Fruit fly (Drosophila melanogaster) whole organism, embryonic: Measurements from ENCODE around the gene CG7878.

Source experiments
- Asciz ChIP-seq: fragments of 200-800 bp; sonication (Bioruptor generic); optimal IDR thresholded peaks from 2 replicates; lab custom pipeline; 2017; ENCODE audit warnings: missing biosample characterization, mild to moderate bottlenecking, missing genetic modification characterization, missing genetic modification reagents
- BEAF-32 ChIP-seq: fragments of 200-800 bp; sonication (Bioruptor generic); optimal IDR thresholded peaks from 3 replicates; lab custom pipeline; 2017; ENCODE audit warnings: missing biosample characterization, missing genetic modification characterization, mild to moderate bottlenecking, moderate library complexity, missing genetic modification reagents
- CG12219 ChIP-seq: fragments of 200-800 bp; sonication (Bioruptor generic); optimal IDR thresholded peaks from 3 replicates; lab custom pipeline; 2018; ENCODE audit warnings: missing biosample characterization, mild to moderate bottlenecking, missing genetic modification characterization
- CG12942 ChIP-seq: fragments of 200-800 bp; sonication (Bioruptor generic); optimal IDR thresholded peaks from 3 replicates; lab custom pipeline; 2016; ENCODE audit warnings: missing biosample characterization, missing genetic modification characterization
- CG13296 ChIP-seq: fragments of 200-800 bp; sonication (Bioruptor generic); optimal IDR thresholded peaks from 3 replicates; lab custom pipeline; 2018; ENCODE audit warnings: missing biosample characterization, mild to moderate bottlenecking, missing genetic modification characterization
- CG13624 ChIP-seq: fragments of 200-800 bp; sonication (Bioruptor generic); optimal IDR thresholded peaks from 2 replicates; lab custom pipeline; 2016; ENCODE audit warnings: missing biosample characterization, missing genetic modification characterization
- CG14860 ChIP-seq: fragments of 200-800 bp; sonication (Bioruptor generic); IDR thresholded peaks from 3 replicates; pipeline ENCODE4 v1.3.6; 2022; ENCODE audit warnings: missing biosample characterization, missing genetic modification characterization; ENCODE audit not compliant: partially characterized antibody
- CG16863 ChIP-seq: fragments of 200-800 bp; sonication (Bioruptor generic); optimal IDR thresholded peaks from 3 replicates; lab custom pipeline; 2016; ENCODE audit warnings: missing biosample characterization, missing genetic modification characterization
- CG17359 ChIP-seq: fragments of 200-800 bp; sonication (Bioruptor generic); optimal IDR thresholded peaks from 3 replicates; lab custom pipeline; 2018; ENCODE audit warnings: missing biosample characterization, mild to moderate bottlenecking, missing genetic modification characterization, moderate library complexity
- CG17385 ChIP-seq: fragments of 200-800 bp; sonication (Bioruptor generic); optimal IDR thresholded peaks from 3 replicates; lab custom pipeline; 2018; ENCODE audit warnings: missing biosample characterization, mild to moderate bottlenecking, missing genetic modification characterization
- CG18262 ChIP-seq: fragments of 200-800 bp; optimal IDR thresholded peaks from 3 replicates; lab custom pipeline; 2019; ENCODE audit warnings: missing biosample characterization, mild to moderate bottlenecking, missing genetic modification characterization, moderate library complexity
- CG3838 ChIP-seq: fragments of 200-800 bp; sonication (Bioruptor generic); optimal IDR thresholded peaks from 3 replicates; lab custom pipeline; 2016; ENCODE audit warnings: missing biosample characterization, missing genetic modification characterization
- CG43689 ChIP-seq: fragments of 200-800 bp; sonication (Bioruptor generic); IDR thresholded peaks from 2 replicates; pipeline ENCODE4 v1.3.6; 2022; ENCODE audit warnings: missing biosample characterization, missing genetic modification characterization
- CG4404 ChIP-seq: fragments of 200-800 bp; sonication (Bioruptor generic); IDR thresholded peaks from 2 replicates; pipeline ENCODE4 v1.3.6; 2022; ENCODE audit warnings: missing biosample characterization, missing genetic modification characterization
- CG4617 ChIP-seq: fragments of 200-800 bp; sonication (Bioruptor generic); optimal IDR thresholded peaks from 3 replicates; lab custom pipeline; 2016; ENCODE audit warnings: missing biosample characterization, missing genetic modification characterization, borderline replicate concordance
- CG8089 ChIP-seq: fragments of 200-800 bp; sonication (Bioruptor generic); optimal IDR thresholded peaks from 3 replicates; lab custom pipeline; 2016; ENCODE audit warnings: missing biosample characterization, missing genetic modification characterization
- CG8478 ChIP-seq: fragments of >200 bp; optimal IDR thresholded peaks from 2 replicates; lab custom pipeline; 2018
- CG9876 ChIP-seq: fragments of 200-800 bp; sonication (Bioruptor generic); optimal IDR thresholded peaks from 2 replicates; lab custom pipeline; 2016; ENCODE audit warnings: missing biosample characterization, missing genetic modification characterization
- CoRest ChIP-seq: fragments of 200-800 bp; sonication (Bioruptor generic); optimal IDR thresholded peaks from 3 replicates; lab custom pipeline; 2018; ENCODE audit warnings: missing biosample characterization, mild to moderate bottlenecking, missing genetic modification characterization, moderate library complexity
- Elba2 ChIP-seq: fragments of 200-800 bp; sonication (Bioruptor generic); optimal IDR thresholded peaks from 3 replicates; lab custom pipeline; 2016; ENCODE audit warnings: missing biosample characterization, missing genetic modification characterization
- Fer1 ChIP-seq: fragments of 200-800 bp; sonication (Bioruptor generic); optimal IDR thresholded peaks from 2 replicates; lab custom pipeline; 2017; ENCODE audit warnings: missing biosample characterization, mild to moderate bottlenecking, missing genetic modification characterization
- H2.0 ChIP-seq: fragments of 200-800 bp; sonication (Bioruptor generic); IDR thresholded peaks from 2 replicates; pipeline ENCODE4 v1.3.6; 2022; ENCODE audit warnings: missing biosample characterization, missing genetic modification characterization
- HLH3B ChIP-seq: fragments of 200-800 bp; sonication (Bioruptor generic); IDR thresholded peaks from 2 replicates; pipeline ENCODE4 v1.3.6; 2022; ENCODE audit warnings: missing biosample characterization, missing genetic modification characterization
- Hand ChIP-seq: fragments of 200-800 bp; sonication (Bioruptor generic); optimal IDR thresholded peaks from 2 replicates; lab custom pipeline; 2017; ENCODE audit warnings: mild to moderate bottlenecking, missing biosample characterization, missing genetic modification reagents, missing genetic modification characterization
- Hmx ChIP-seq: fragments of 200-800 bp; sonication (Bioruptor generic); optimal IDR thresholded peaks from 2 replicates; lab custom pipeline; 2016; ENCODE audit warnings: missing biosample characterization, missing genetic modification characterization
- Hr3 ChIP-seq: fragments of 200-800 bp; sonication (Bioruptor generic); optimal IDR thresholded peaks from 3 replicates; lab custom pipeline; 2016; ENCODE audit warnings: missing biosample characterization, missing genetic modification characterization
- Hr51 ChIP-seq, 2 experiments: fragments of 200-800 bp; sonication (Bioruptor generic); optimal IDR thresholded peaks; 2 replicates in 1 of 2; 3 replicates in 1 of 2; lab custom pipeline; 2016 to 2018; ENCODE audit warnings: missing biosample characterization in 2 of 2, missing genetic modification characterization in 2 of 2, mild to moderate bottlenecking in 1 of 2, moderate library complexity in 1 of 2
- MESR4 ChIP-seq: fragments of 200-800 bp; sonication (Bioruptor generic); optimal IDR thresholded peaks from 2 replicates; lab custom pipeline; 2018; ENCODE audit warnings: missing biosample characterization, mild to moderate bottlenecking, missing genetic modification characterization, moderate library complexity
- Max ChIP-seq: fragments of 200-800 bp; sonication (Bioruptor generic); optimal IDR thresholded peaks from 2 replicates; lab custom pipeline; 2016; ENCODE audit warnings: missing biosample characterization, mild to moderate bottlenecking, missing genetic modification characterization
- Mes4 ChIP-seq: fragments of 200-800 bp; sonication (Bioruptor generic); optimal IDR thresholded peaks from 2 replicates; lab custom pipeline; 2016; ENCODE audit warnings: missing biosample characterization, missing genetic modification characterization
- Myb ChIP-seq: fragments of 200-800 bp; sonication (Bioruptor generic); optimal IDR thresholded peaks from 2 replicates; lab custom pipeline; 2016; ENCODE audit warnings: missing biosample characterization, missing genetic modification characterization
- NC2β ChIP-seq: fragments of 200-800 bp; sonication (Bioruptor generic); optimal IDR thresholded peaks from 2 replicates; lab custom pipeline; 2016; ENCODE audit warnings: missing biosample characterization, missing genetic modification characterization
- Nf-YC ChIP-seq: fragments of 200-800 bp; optimal IDR thresholded peaks from 3 replicates; lab custom pipeline; 2019; ENCODE audit warnings: missing biosample characterization, mild to moderate bottlenecking, missing genetic modification characterization, moderate library complexity
- Six4 ChIP-seq: fragments of 200-800 bp; sonication (Bioruptor generic); optimal IDR thresholded peaks from 2 replicates; lab custom pipeline; 2016; ENCODE audit warnings: missing biosample characterization, missing genetic modification characterization
- Sox100B ChIP-seq: fragments of 200-800 bp; sonication (Bioruptor generic); optimal IDR thresholded peaks from 3 replicates; lab custom pipeline; 2018; ENCODE audit warnings: missing biosample characterization, mild to moderate bottlenecking, missing genetic modification characterization
- Stat92E ChIP-seq, 3 experiments: fragments of >200 bp in 2 of 3; fragments of 200-800 bp in 1 of 3; sonication (Bioruptor generic) in 1 of 3; optimal IDR thresholded peaks; 2 replicates each; lab custom pipeline; 2017 to 2019; ENCODE audit warnings: missing biosample characterization in 3 of 3, missing genetic modification characterization in 3 of 3, mild to moderate bottlenecking in 1 of 3, moderate library complexity in 1 of 3
- ash1 ChIP-seq: fragments of 200-800 bp; sonication (Bioruptor generic); optimal IDR thresholded peaks from 2 replicates; lab custom pipeline; 2018; ENCODE audit warnings: missing biosample characterization, mild to moderate bottlenecking, missing genetic modification characterization
- cas ChIP-seq: fragments of 200-800 bp; sonication (Bioruptor generic); IDR thresholded peaks from 2 replicates; pipeline ENCODE4 v1.3.6; 2022; ENCODE audit warnings: missing biosample characterization, missing genetic modification characterization
- fd64A ChIP-seq: fragments of 200-800 bp; sonication (Bioruptor generic); optimal IDR thresholded peaks from 3 replicates; lab custom pipeline; 2018; ENCODE audit warnings: missing biosample characterization, mild to moderate bottlenecking, missing genetic modification characterization
- fru ChIP-seq: fragments of >200 bp; optimal IDR thresholded peaks from 2 replicates; lab custom pipeline; 2017
- gcm ChIP-seq: fragments of 200-800 bp; sonication (Bioruptor generic); optimal IDR thresholded peaks from 2 replicates; lab custom pipeline; 2019; ENCODE audit warnings: missing biosample characterization, mild to moderate bottlenecking, missing genetic modification characterization, moderate library complexity
- gt ChIP-seq: fragments of 200-800 bp; sonication (Bioruptor generic); IDR thresholded peaks from 2 replicates; pipeline ENCODE4 v1.3.6; 2022; ENCODE audit warnings: missing biosample characterization, missing genetic modification characterization
- hb ChIP-seq: fragments of 200-800 bp; sonication (Bioruptor generic); IDR thresholded peaks from 3 replicates; pipeline ENCODE4 v1.3.6; 2022; ENCODE audit warnings: missing biosample characterization, missing genetic modification characterization; ENCODE audit not compliant: partially characterized antibody
- org-1 ChIP-seq: fragments of 200-800 bp; sonication (Bioruptor generic); optimal IDR thresholded peaks from 2 replicates; lab custom pipeline; 2017; ENCODE audit warnings: missing biosample characterization, missing genetic modification characterization
- peb ChIP-seq: fragments of 200-800 bp; sonication (Bioruptor generic); IDR thresholded peaks from 2 replicates; pipeline ENCODE4 v1.3.6; 2022; ENCODE audit warnings: missing biosample characterization, missing genetic modification characterization
- schlank ChIP-seq: fragments of 200-800 bp; sonication (Bioruptor generic); optimal IDR thresholded peaks from 2 replicates; lab custom pipeline; 2018; ENCODE audit warnings: missing biosample characterization, mild to moderate bottlenecking, missing genetic modification characterization
- scrt ChIP-seq: fragments of 200-800 bp; sonication (Bioruptor generic); optimal IDR thresholded peaks from 2 replicates; lab custom pipeline; 2018; ENCODE audit warnings: missing biosample characterization, mild to moderate bottlenecking, missing genetic modification characterization, moderate library complexity
- sna ChIP-seq: fragments of 200-800 bp; sonication (Bioruptor generic); IDR thresholded peaks from 2 replicates; pipeline ENCODE4 v1.3.6; 2022; ENCODE audit warnings: missing biosample characterization, missing genetic modification characterization; ENCODE audit not compliant: partially characterized antibody
- tgo ChIP-seq: fragments of 200-800 bp; sonication (Bioruptor generic); IDR thresholded peaks from 3 replicates; pipeline ENCODE4 v1.3.6; 2022; ENCODE audit warnings: missing biosample characterization, missing genetic modification characterization

CG7878 gene

DNA sequence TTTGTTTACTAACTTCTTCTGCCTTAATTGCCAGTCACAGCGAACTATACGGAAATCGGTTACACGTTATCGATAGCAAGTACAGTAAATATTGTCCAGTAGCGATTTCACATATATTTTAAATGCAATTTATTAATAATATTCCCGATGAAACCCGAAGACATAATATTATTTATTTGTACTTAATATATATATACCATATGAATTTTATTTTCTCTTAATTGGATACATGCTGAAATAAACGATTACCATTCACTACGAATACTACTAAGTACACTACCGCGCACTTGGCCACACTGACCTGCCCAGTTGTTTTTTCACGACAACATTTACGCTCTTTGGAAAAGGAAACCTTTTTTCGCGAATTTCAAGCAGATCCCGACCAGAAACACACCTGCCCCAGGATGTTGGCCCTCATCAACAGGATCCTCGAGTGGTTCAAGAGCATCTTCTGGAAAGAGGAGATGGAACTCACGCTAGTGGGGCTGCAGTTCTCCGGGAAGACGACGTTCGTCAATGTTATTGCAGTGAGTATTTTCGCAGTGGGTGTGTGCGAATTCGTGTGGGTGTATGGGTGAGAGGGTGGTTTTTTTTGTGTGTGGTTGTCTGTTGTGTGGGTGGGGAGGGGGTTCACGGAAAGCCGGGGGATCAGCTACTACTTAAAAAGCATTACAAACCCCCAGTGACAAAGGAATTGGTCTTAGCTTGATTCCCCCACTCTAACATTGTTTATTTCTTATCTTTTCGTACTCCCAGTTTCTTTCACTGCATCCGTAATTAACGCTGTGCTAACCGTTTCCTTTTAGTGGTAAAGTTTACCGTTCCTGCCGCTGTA, 4.0 kb downstream of the CG7878 start, which contains the start of the genes CG9667 and Arl8 (continued):
- TF ChIP-seq CoRest (tag; lab: Kevin White, UChicago) = peak; percentile 78
- peak; percentile 44 for TF ChIP-seq CG12942 (GFP tag; lab: Kevin White, UChicago)
- TF ChIP-seq CG8478 (lab: Kevin White, UChicago) = no peak
- TF ChIP-seq cas (GFP tag; lab: Robert Waterston, UW) = no peak
- peak; percentile 27 for TF ChIP-seq CG4404 (GFP tag; lab: Robert Waterston, UW)
- TF ChIP-seq HLH3B = peak; percentile 26; the same call in 1 of the 2 replicates
- peak; percentile 67 for TF ChIP-seq CG18262 (tag; lab: Kevin White, UChicago)
- peak; percentile 95 for TF ChIP-seq CG17385 (GFP tag; lab: Kevin White, UChicago)
- peak; percentile 67 for TF ChIP-seq tgo (GFP tag; lab: Robert Waterston, UW)
- TF ChIP-seq gt (GFP tag; lab: Robert Waterston, UW) = no peak
- no peak for TF ChIP-seq CG16863 (GFP tag; lab: Kevin White, UChicago)
- TF ChIP-seq schlank (tag; lab: Kevin White, UChicago) = no peak
- no peak for TF ChIP-seq Hmx
- no peak for TF ChIP-seq CG12219
- peak; percentile 49 for TF ChIP-seq Elba2 (GFP tag; lab: Kevin White, UChicago)
- TF ChIP-seq CG14860 (GFP tag; lab: Robert Waterston, UW) = no peak
- TF ChIP-seq CG17359 (tag; lab: Kevin White, UChicago) = peak; percentile 57
- no peak for TF ChIP-seq Mes4 (GFP tag; lab: Kevin White, UChicago)
- peak; percentile 56 for TF ChIP-seq Sox100B (GFP tag; lab: Kevin White, UChicago)
- no peak for TF ChIP-seq org-1
- TF ChIP-seq CG3838 (GFP tag; lab: Kevin White, UChicago) = no peak
- peak; percentile 39 for TF ChIP-seq scrt
- TF ChIP-seq Hr3 (GFP tag; lab: Kevin White, UChicago) = peak; percentile 74
- no peak for TF ChIP-seq NC2β
- no peak for TF ChIP-seq hb (GFP tag; lab: Robert Waterston, UW)
- no peak for TF ChIP-seq CG9876 (GFP tag; lab: Kevin White, UChicago)
- peak; percentile 65 for TF ChIP-seq BEAF-32
- no peak; the same call in 1 of the 2 replicates for TF ChIP-seq sna (GFP tag; lab: Robert Waterston, UW)
- TF ChIP-seq Asciz (GFP tag; lab: Kevin White, UChicago) = no peak
- peak; percentile 83 for TF ChIP-seq CG4617 (GFP tag; lab: Kevin White, UChicago)
- peak; percentile 31 for TF ChIP-seq gcm
- TF ChIP-seq Nf-YC = peak; percentile 66
- TF ChIP-seq CG13624 (GFP tag; lab: Kevin White, UChicago) = no peak
- no peak for TF ChIP-seq Myb (GFP tag; lab: Kevin White, UChicago)
- TF ChIP-seq Fer1 (GFP tag; lab: Kevin White, UChicago) = peak; percentile 54
- no peak for TF ChIP-seq fru (lab: Kevin White, UChicago)
- 0 out of 2 replicates have a peak, but pooled peaks have one; percentile 10 for TF ChIP-seq peb (GFP tag; lab: Robert Waterston, UW)
- TF ChIP-seq CG43689 = no peak
- TF ChIP-seq CG8089 (GFP tag; lab: Kevin White, UChicago) = no peak
- peak; percentile 56 for TF ChIP-seq CG13296 (GFP tag; lab: Kevin White, UChicago)
- no peak for TF ChIP-seq fd64A
- TF ChIP-seq Hand = no peak
- TF ChIP-seq MESR4 (GFP tag; lab: Kevin White, UChicago) = peak; percentile 86
- no peak for TF ChIP-seq ash1 (GFP tag; lab: Kevin White, UChicago)
- TF ChIP-seq Six4 (GFP tag; lab: Kevin White, UChicago) = peak; percentile 21
- TF ChIP-seq Hr51 (GFP tag; optimal IDR thresholded peaks at IDR 0.05; lab: Kevin White, UChicago) = peak in 1 of 2 experiments; percentile 33
- peak; percentile 32; the same call in 1 of the 2 replicates for TF ChIP-seq H2.0
- peak in 1 of 3 experiments; percentile 41 for TF ChIP-seq Stat92E (GFP tag; optimal IDR thresholded peaks at IDR 0.05; lab: Kevin White, UChicago)
- TF ChIP-seq Max (GFP tag; lab: Kevin White, UChicago) = peak; percentile 17
